Worm (Caenorhabditis elegans) whole organism, L4/young adult: ENCODE data around the gene pap-3.

ENCODE experiments used
- W03F9.2 ChIP-seq: fragments of 150-350 bp; optimal IDR thresholded peaks from 2 replicates; lab custom pipeline; 2014; ENCODE audit warnings: missing biosample characterization, missing genetic modification characterization
- him-1 ChIP-seq: sonication (generic microtip); optimal IDR thresholded peaks from 2 replicates; lab custom pipeline; 2016; ENCODE audit warnings: missing genotype, missing genetic modification reagents, missing genetic modification characterization, missing compliant biosample characterization

DNA sequence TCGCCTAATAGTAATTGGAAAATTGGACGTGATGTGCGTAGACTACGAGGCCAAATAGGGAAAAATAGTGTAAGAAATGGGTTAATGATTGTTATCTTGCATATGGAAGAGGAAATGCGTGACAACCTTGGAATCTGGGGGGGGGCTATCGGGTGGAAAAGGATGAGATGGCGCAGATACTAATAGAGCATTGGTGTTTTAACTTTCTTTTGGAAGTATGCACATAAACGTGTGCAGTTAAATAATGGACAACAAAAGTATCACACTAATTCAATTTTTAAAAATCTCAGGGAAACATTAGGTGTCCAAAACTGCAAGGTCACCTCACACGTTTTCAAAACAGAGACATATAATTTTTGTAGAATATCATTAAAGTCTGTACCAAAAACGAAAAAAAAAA is 3.4 kb upstream of the pap-3 start, which contains the start of gene Y6D1A.2:
- TF ChIP-seq W03F9.2 (tag; lab: Kevin White, UChicago): no peak
- TF ChIP-seq him-1: no peak
